Worm (Caenorhabditis elegans) whole organism, L4 larva: ENCODE measurements around the gene phy-4.

Experiments
- D1046.2 ChIP-seq: fragments of 200-800 bp; sonication (Bioruptor generic); IDR thresholded peaks from 2 replicates; pipeline ENCODE4 v1.3.6; 2022; ENCODE audit warnings: missing genetic modification characterization, missing compliant biosample characterization
- F10B5.3 ChIP-seq: sonication (generic microtip); optimal IDR thresholded peaks from 2 replicates; lab custom pipeline; 2016; ENCODE audit warnings: mild to moderate bottlenecking, missing genetic modification characterization, missing compliant biosample characterization
- F26F4.8 ChIP-seq: fragments of 200-800 bp; sonication (Bioruptor generic); conservative IDR thresholded peaks from 2 replicates; pipeline ENCODE4 v1.3.6; 2022; ENCODE audit warnings: missing genetic modification characterization, missing compliant biosample characterization
- Y105C5A.15 ChIP-seq: fragments of 200-800 bp; sonication (Bioruptor generic); IDR thresholded peaks from 2 replicates; pipeline ENCODE4 v1.3.6; 2022; ENCODE audit warnings: missing genetic modification characterization, missing compliant biosample characterization
- Y48G9A.11 ChIP-seq: fragments of 200-800 bp; sonication (Bioruptor generic); IDR thresholded peaks from 2 replicates; pipeline ENCODE4 v1.3.6; 2022; ENCODE audit warnings: missing genetic modification reagents, missing genetic modification characterization, missing compliant biosample characterization
- ZK337.2 ChIP-seq: fragments of 200-800 bp; sonication (Bioruptor generic); IDR thresholded peaks from 2 replicates; pipeline ENCODE4 v1.3.6; 2022; ENCODE audit warnings: missing genetic modification reagents, missing genetic modification characterization, missing compliant biosample characterization
- ZK546.5 ChIP-seq, 2 experiments: sonication (generic microtip); optimal IDR thresholded peaks; 2 replicates each; lab custom pipeline; 2017; ENCODE audit warnings: missing biosample characterization in 2 of 2, missing genetic modification characterization in 2 of 2
- arid-1 ChIP-seq: fragments of 200-800 bp; sonication (Bioruptor generic); conservative IDR thresholded peaks from 2 replicates; pipeline ENCODE4 v1.3.6; 2022; ENCODE audit warnings: missing genetic modification reagents, missing genetic modification characterization, missing compliant biosample characterization
- ceh-20 ChIP-seq: fragments of 200-800 bp; sonication (Bioruptor generic); IDR thresholded peaks from 2 replicates; pipeline ENCODE4 v1.3.6; 2022; ENCODE audit warnings: missing genetic modification reagents, missing genetic modification characterization, missing compliant biosample characterization
- ceh-28 ChIP-seq: fragments of 150-350 bp; optimal IDR thresholded peaks from 2 replicates; lab custom pipeline; 2014; ENCODE audit warnings: missing biosample characterization, missing genetic modification reagents, missing genetic modification characterization
- ceh-32 ChIP-seq: sonication (generic microtip); optimal IDR thresholded peaks from 2 replicates; lab custom pipeline; 2016; ENCODE audit warnings: mild to moderate bottlenecking, missing genetic modification characterization, missing compliant biosample characterization; ENCODE audit not compliant: poor library complexity
- ces-1 ChIP-seq: fragments of 150-350 bp; sonication (generic microtip); optimal IDR thresholded peaks from 4 replicates; lab custom pipeline; 2014; ENCODE audit warnings: missing biosample characterization, missing genetic modification reagents, missing genetic modification characterization
- cey-2 ChIP-seq: sonication (generic microtip); optimal IDR thresholded peaks from 3 replicates; lab custom pipeline; 2017; ENCODE audit warnings: missing genetic modification characterization, mild to moderate bottlenecking, missing compliant biosample characterization, antibody characterized with exemption, borderline replicate concordance; ENCODE audit not compliant: insufficient read depth
- ctbp-1 ChIP-seq: fragments of 200-800 bp; sonication (Bioruptor generic); IDR thresholded peaks from 2 replicates; pipeline ENCODE4 v1.3.6; 2022; ENCODE audit warnings: missing genetic modification reagents, missing genetic modification characterization, missing compliant biosample characterization
- daf-19 ChIP-seq: fragments of 200-800 bp; sonication (Bioruptor generic); conservative IDR thresholded peaks from 2 replicates; pipeline ENCODE4 v1.3.6; 2022; ENCODE audit warnings: missing genetic modification characterization, missing compliant biosample characterization
- daf-8 ChIP-seq: fragments of 200-800 bp; sonication (Bioruptor generic); IDR thresholded peaks from 2 replicates; pipeline ENCODE4 v1.3.6; 2022; ENCODE audit warnings: missing genetic modification characterization, missing compliant biosample characterization
- dmd-6 ChIP-seq: fragments of 200-800 bp; sonication (Bioruptor generic); IDR thresholded peaks from 2 replicates; pipeline ENCODE4 v1.3.6; 2022; ENCODE audit warnings: missing genetic modification reagents, missing genetic modification characterization, missing compliant biosample characterization
- dmd-8 ChIP-seq: fragments of 200-800 bp; sonication (Bioruptor generic); IDR thresholded peaks from 2 replicates; pipeline ENCODE4 v1.3.6; 2022; ENCODE audit warnings: missing genetic modification characterization, missing compliant biosample characterization
- dmd-9 ChIP-seq: fragments of 200-800 bp; sonication (Bioruptor generic); IDR thresholded peaks from 2 replicates; pipeline ENCODE4 v1.3.6; 2022; ENCODE audit warnings: missing genetic modification reagents, missing genetic modification characterization, missing compliant biosample characterization
- dpl-1 ChIP-seq: fragments of 150-350 bp; optimal IDR thresholded peaks from 2 replicates; lab custom pipeline; 2014; ENCODE audit warnings: missing biosample characterization, missing genetic modification reagents, missing genetic modification characterization
- duxl-1 ChIP-seq: sonication (generic microtip); optimal IDR thresholded peaks from 2 replicates; lab custom pipeline; 2016; ENCODE audit warnings: mild to moderate bottlenecking, missing genetic modification characterization, moderate library complexity, missing compliant biosample characterization; ENCODE audit not compliant: poor library complexity
- dve-1 ChIP-seq: sonication (generic microtip); optimal IDR thresholded peaks from 2 replicates; lab custom pipeline; 2017; ENCODE audit warnings: antibody characterized with exemption, mild to moderate bottlenecking, missing genetic modification characterization, missing compliant biosample characterization; ENCODE audit not compliant: insufficient read depth
- gei-8 ChIP-seq: fragments of 200-800 bp; sonication (Bioruptor generic); optimal IDR thresholded peaks from 2 replicates; lab custom pipeline; 2018; ENCODE audit warnings: mild to moderate bottlenecking, missing genetic modification characterization, missing compliant biosample characterization
- hif-1 ChIP-seq, 2 experiments: sonication (generic microtip); optimal IDR thresholded peaks; 2 replicates each; lab custom pipeline; 2016 to 2017; ENCODE audit warnings: missing compliant biosample characterization in 2 of 2, missing genetic modification characterization in 2 of 2, missing genetic modification reagents in 2 of 2, missing genotype in 2 of 2, mild to moderate bottlenecking in 1 of 2
- hlh-11 ChIP-seq: fragments of 200-800 bp; sonication (Bioruptor generic); optimal IDR thresholded peaks from 2 replicates; lab custom pipeline; 2018; ENCODE audit warnings: mild to moderate bottlenecking, missing genetic modification characterization, missing compliant biosample characterization
- jun-1 ChIP-seq: fragments of 150-350 bp; optimal IDR thresholded peaks from 2 replicates; lab custom pipeline; 2014; ENCODE audit warnings: missing biosample characterization, missing genetic modification reagents, missing genetic modification characterization
- lim-7 ChIP-seq: fragments of 200-800 bp; sonication (Bioruptor generic); IDR thresholded peaks from 2 replicates; pipeline ENCODE4 v1.3.6; 2022; ENCODE audit warnings: missing genetic modification characterization, missing compliant biosample characterization
- lin-1 ChIP-seq: fragments of 200-800 bp; sonication (Bioruptor generic); IDR thresholded peaks from 2 replicates; pipeline ENCODE4 v1.3.6; 2022; ENCODE audit warnings: missing genetic modification reagents, missing genetic modification characterization, missing compliant biosample characterization
- lin-15B ChIP-seq: fragments of 150-350 bp; sonication (generic microtip); optimal IDR thresholded peaks from 3 replicates; lab custom pipeline; 2014; ENCODE audit warnings: missing biosample characterization, missing genetic modification characterization
- lin-29 ChIP-seq: fragments of 200-800 bp; sonication (Bioruptor generic); IDR thresholded peaks from 2 replicates; pipeline ENCODE4 v1.3.6; 2022; ENCODE audit warnings: missing genetic modification reagents, missing genetic modification characterization, missing compliant biosample characterization
- lin-38 ChIP-seq: fragments of 200-800 bp; sonication (Bioruptor generic); IDR thresholded peaks from 2 replicates; pipeline ENCODE4 v1.3.6; 2022; ENCODE audit warnings: missing genetic modification reagents, missing genetic modification characterization, missing compliant biosample characterization
- madf-9 ChIP-seq: fragments of 200-800 bp; sonication (Bioruptor generic); conservative IDR thresholded peaks from 2 replicates; pipeline ENCODE4 v1.3.6; 2022; ENCODE audit warnings: missing genetic modification reagents, missing genetic modification characterization, missing compliant biosample characterization
- mdl-1 ChIP-seq, 2 experiments: fragments of 150-350 bp in 1 of 2; sonication (generic microtip) in 1 of 2; optimal IDR thresholded peaks; 2 replicates each; lab custom pipeline; 2014 to 2017; ENCODE audit warnings: missing biosample characterization in 2 of 2, missing genetic modification characterization in 2 of 2
- mdt-29 ChIP-seq: fragments of 200-800 bp; sonication (Bioruptor generic); IDR thresholded peaks from 2 replicates; pipeline ENCODE4 v1.3.6; 2022; ENCODE audit warnings: missing genetic modification reagents, missing genetic modification characterization, missing compliant biosample characterization
- mes-2 ChIP-seq: sonication (generic microtip); optimal IDR thresholded peaks from 2 replicates; lab custom pipeline; 2016; ENCODE audit warnings: missing genotype, mild to moderate bottlenecking, missing genetic modification characterization, missing compliant biosample characterization; ENCODE audit not compliant: poor library complexity, severe bottlenecking
- mxl-2 ChIP-seq: fragments of 200-800 bp; sonication (Bioruptor generic); conservative IDR thresholded peaks from 2 replicates; pipeline ENCODE4 v1.3.6; 2022; ENCODE audit warnings: missing genetic modification reagents, missing genetic modification characterization, missing compliant biosample characterization
- mxl-3 ChIP-seq: fragments of 200-800 bp; sonication (Bioruptor generic); optimal IDR thresholded peaks from 2 replicates; lab custom pipeline; 2018; ENCODE audit warnings: mild to moderate bottlenecking, missing genetic modification characterization, missing compliant biosample characterization
- nhr-10 ChIP-seq: fragments of 150-350 bp; optimal IDR thresholded peaks from 2 replicates; lab custom pipeline; 2014; ENCODE audit warnings: missing biosample characterization, missing genetic modification characterization
- nhr-11 ChIP-seq: fragments of 150-350 bp; optimal IDR thresholded peaks from 2 replicates; lab custom pipeline; 2014; ENCODE audit warnings: missing biosample characterization, missing genetic modification characterization
- nhr-28 ChIP-seq: fragments of 150-350 bp; optimal IDR thresholded peaks from 2 replicates; lab custom pipeline; 2014; ENCODE audit warnings: missing biosample characterization, missing genetic modification characterization
- nhr-48 ChIP-seq: sonication (generic microtip); optimal IDR thresholded peaks from 2 replicates; lab custom pipeline; 2016; ENCODE audit warnings: mild to moderate bottlenecking, missing genetic modification characterization, missing compliant biosample characterization
- nhr-6 ChIP-seq: fragments of 150-350 bp; optimal IDR thresholded peaks from 2 replicates; lab custom pipeline; 2014; ENCODE audit warnings: missing biosample characterization, missing genetic modification characterization
- nhr-77 ChIP-seq: fragments of 150-350 bp; optimal IDR thresholded peaks from 2 replicates; lab custom pipeline; 2014; ENCODE audit warnings: missing biosample characterization, missing genetic modification characterization
- set-16 ChIP-seq: fragments of 200-800 bp; sonication (Bioruptor generic); IDR thresholded peaks from 2 replicates; pipeline ENCODE4 v1.3.6; 2022; ENCODE audit warnings: missing genetic modification reagents, missing genetic modification characterization, missing compliant biosample characterization
- skn-1 ChIP-seq: fragments of 150-350 bp; optimal IDR thresholded peaks from 2 replicates; lab custom pipeline; 2014; ENCODE audit warnings: missing biosample characterization, missing genetic modification characterization
- snpc-1.2 ChIP-seq: fragments of 200-800 bp; sonication (Bioruptor generic); IDR thresholded peaks from 2 replicates; pipeline ENCODE4 v1.3.6; 2022; ENCODE audit warnings: missing genetic modification reagents, missing genetic modification characterization, missing compliant biosample characterization
- snpc-4 ChIP-seq: fragments of 150-350 bp; optimal IDR thresholded peaks from 2 replicates; lab custom pipeline; 2014; ENCODE audit warnings: missing biosample characterization, missing genetic modification characterization
- spr-3 ChIP-seq: fragments of 200-800 bp; sonication (Bioruptor generic); optimal IDR thresholded peaks from 2 replicates; lab custom pipeline; 2018; ENCODE audit warnings: mild to moderate bottlenecking, missing genetic modification characterization, missing compliant biosample characterization
- unc-39 ChIP-seq: sonication (generic microtip); optimal IDR thresholded peaks from 2 replicates; lab custom pipeline; 2017; ENCODE audit warnings: missing biosample characterization, missing genetic modification characterization
- zfp-2 ChIP-seq: sonication (generic microtip); optimal IDR thresholded peaks from 2 replicates; lab custom pipeline; 2016; ENCODE audit warnings: mild to moderate bottlenecking, missing genetic modification characterization, missing compliant biosample characterization
- ztf-11 ChIP-seq: fragments of 150-350 bp; optimal IDR thresholded peaks from 2 replicates; lab custom pipeline; 2014; ENCODE audit warnings: missing biosample characterization, missing genetic modification characterization
- ztf-7 ChIP-seq: fragments of 150-350 bp; optimal IDR thresholded peaks from 2 replicates; lab custom pipeline; 2014; ENCODE audit warnings: missing biosample characterization, missing genetic modification characterization

The phy-4 gene

ce11 chrV:19527565-19527964 is 14.1 kb upstream of the phy-4 start (continued):
- TF ChIP-seq mdt-29 (GFP tag; lab: Robert Waterston, UW) (peak; percentile 59), dmd-6 (GFP tag; lab: Robert Waterston, UW) (peak; percentile 100), dmd-8 (no peak), zfp-2 (tag; lab: Kevin White, UChicago) (no peak), ZK546.5 (tag; optimal IDR thresholded peaks at IDR 0.05; lab: Kevin White, UChicago) (no peak), ZK337.2 (no peak), dpl-1 (GFP tag; lab: Kevin White, UChicago) (no peak), ceh-28 (tag; lab: Kevin White, UChicago) (no peak), Y105C5A.15 (GFP tag; lab: Robert Waterston, UW) (no peak), lin-1 (GFP tag; lab: Robert Waterston, UW) (peak; percentile 88), set-16 (no peak), nhr-11 (no peak), duxl-1 (tag; lab: Kevin White, UChicago) (no peak), nhr-77 (peak; percentile 91), D1046.2 (GFP tag; lab: Robert Waterston, UW) (no peak), lin-29 (GFP tag; lab: Robert Waterston, UW) (no peak), lim-7 (no peak), hif-1 (tag; optimal IDR thresholded peaks at IDR 0.05; lab: Kevin White, UChicago) (peak in 1 of 2 experiments; percentile 17), ceh-20 (GFP tag; lab: Robert Waterston, UW) (peak; percentile 97), nhr-28 (peak; percentile 97), mxl-2 (GFP tag; lab: Robert Waterston, UW) (peak; percentile 89), ces-1 (GFP tag; lab: Kevin White, UChicago) (no peak), F26F4.8 (GFP tag; lab: Robert Waterston, UW) (no peak), arid-1 (GFP tag; lab: Robert Waterston, UW) (no peak), mxl-3 (GFP tag; lab: Kevin White, UChicago) (peak; percentile 89), mdl-1 (tag; optimal IDR thresholded peaks at IDR 0.05; lab: Kevin White, UChicago) (peak; percentile 5 to 91), snpc-1.2 (no peak), jun-1 (no peak), mes-2 (tag; lab: Kevin White, UChicago) (no peak), snpc-4 (tag; lab: Kevin White, UChicago) (no peak), madf-9 (GFP tag; lab: Robert Waterston, UW) (no peak), Y48G9A.11 (no peak), ceh-32 (tag; lab: Kevin White, UChicago) (no peak), daf-8 (no peak), cey-2 (tag; lab: Kevin White, UChicago) (peak; percentile 80), hlh-11 (tag; lab: Kevin White, UChicago) (peak; percentile 98), nhr-6 (peak; percentile 11), daf-19 (GFP tag; lab: Robert Waterston, UW) (no peak), skn-1 (tag; lab: Kevin White, UChicago) (no peak), ctbp-1 (GFP tag; lab: Robert Waterston, UW) (no peak), dve-1 (tag; lab: Kevin White, UChicago) (peak; percentile 97), unc-39 (tag; lab: Kevin White, UChicago) (no peak), dmd-9 (GFP tag; lab: Robert Waterston, UW) (no peak), lin-15B (tag; lab: Kevin White, UChicago) (no peak), ztf-11 (tag; lab: Kevin White, UChicago) (no peak), spr-3 (GFP tag; lab: Kevin White, UChicago) (no peak), nhr-48 (peak; percentile 83), nhr-10 (tag; lab: Kevin White, UChicago) (no peak), gei-8 (peak; percentile 82), ztf-7 (tag; lab: Kevin White, UChicago) (no peak), F10B5.3 (no peak), lin-38 (GFP tag; lab: Robert Waterston, UW) (0 out of 2 replicates have a peak, but pooled peaks have one; percentile 12)
